Worm (Caenorhabditis elegans) whole organism, L2 larva: Measurements from ENCODE around the gene Y41D4B.1.

Source experiments
- aly-2 ChIP-seq: fragments of 150-350 bp; optimal IDR thresholded peaks from 2 replicates; lab custom pipeline; 2014; ENCODE audit warnings: missing biosample characterization, missing genetic modification characterization
- elt-1 ChIP-seq: fragments of 150-350 bp; optimal IDR thresholded peaks from 2 replicates; lab custom pipeline; 2014; ENCODE audit warnings: missing biosample characterization, missing genetic modification characterization
- fos-1 ChIP-seq: fragments of 150-350 bp; optimal IDR thresholded peaks from 2 replicates; lab custom pipeline; 2014; ENCODE audit warnings: missing biosample characterization, missing genetic modification characterization
- lin-13 ChIP-seq: fragments of 150-350 bp; optimal IDR thresholded peaks from 2 replicates; lab custom pipeline; 2014; ENCODE audit warnings: missing biosample characterization, missing genetic modification reagents, missing genetic modification characterization
- nhr-11 ChIP-seq: fragments of 150-350 bp; optimal IDR thresholded peaks from 2 replicates; lab custom pipeline; 2014; ENCODE audit warnings: missing biosample characterization, missing genetic modification characterization
- nhr-12 ChIP-seq: fragments of 150-350 bp; optimal IDR thresholded peaks from 2 replicates; lab custom pipeline; 2014; ENCODE audit warnings: missing biosample characterization, missing genetic modification characterization
- nhr-129 ChIP-seq: fragments of 150-350 bp; optimal IDR thresholded peaks from 2 replicates; lab custom pipeline; 2014; ENCODE audit warnings: missing biosample characterization, missing genetic modification characterization
- nhr-237 ChIP-seq: fragments of 150-350 bp; optimal IDR thresholded peaks from 2 replicates; lab custom pipeline; 2014; ENCODE audit warnings: missing biosample characterization, missing genetic modification characterization
- nhr-25 ChIP-seq: fragments of 150-350 bp; sonication (generic microtip); optimal IDR thresholded peaks from 3 replicates; lab custom pipeline; 2014; ENCODE audit warnings: missing biosample characterization, missing genetic modification characterization
- snpc-4 ChIP-seq: fragments of 150-350 bp; optimal IDR thresholded peaks from 2 replicates; lab custom pipeline; 2014; ENCODE audit warnings: missing biosample characterization, missing genetic modification characterization
- unc-39 ChIP-seq: fragments of 150-350 bp; optimal IDR thresholded peaks from 2 replicates; lab custom pipeline; 2014; ENCODE audit warnings: missing biosample characterization, missing genetic modification characterization
- unc-55 ChIP-seq: fragments of 150-350 bp; sonication (generic microtip); optimal IDR thresholded peaks from 3 replicates; lab custom pipeline; 2014; ENCODE audit warnings: missing biosample characterization, missing genetic modification reagents, missing genetic modification characterization
- unc-62 ChIP-seq: fragments of 150-350 bp; optimal IDR thresholded peaks from 2 replicates; lab custom pipeline; 2014; ENCODE audit warnings: missing biosample characterization, missing genetic modification reagents, missing genetic modification characterization
- zag-1 ChIP-seq: fragments of 150-350 bp; optimal IDR thresholded peaks from 2 replicates; lab custom pipeline; 2014; ENCODE audit warnings: missing biosample characterization, missing genetic modification characterization

ce11 chrIV:1649349-1649748 is 23.1 kb upstream of the Y41D4B.1 start:
- TF ChIP-seq nhr-129 (tag; lab: Kevin White, UChicago) = no peak
- no peak for TF ChIP-seq nhr-11
- no peak for TF ChIP-seq nhr-25 (tag; lab: Kevin White, UChicago)
- no peak for TF ChIP-seq nhr-12 (tag; lab: Kevin White, UChicago)
- no peak for TF ChIP-seq fos-1
- TF ChIP-seq elt-1 (tag; lab: Kevin White, UChicago) = no peak
- TF ChIP-seq unc-55 (GFP tag; lab: Kevin White, UChicago) = no peak
- TF ChIP-seq zag-1 = no peak
- no peak for TF ChIP-seq unc-62
- TF ChIP-seq lin-13 (GFP tag; lab: Kevin White, UChicago) = no peak
- TF ChIP-seq snpc-4 (tag; lab: Kevin White, UChicago) = no peak
- TF ChIP-seq unc-39 = no peak
- TF ChIP-seq aly-2 (tag; lab: Kevin White, UChicago) = no peak
- TF ChIP-seq nhr-237 (tag; lab: Kevin White, UChicago) = no peak
